Worm (Caenorhabditis elegans): ENCODE data around the gene nhr-207.

DNA sequence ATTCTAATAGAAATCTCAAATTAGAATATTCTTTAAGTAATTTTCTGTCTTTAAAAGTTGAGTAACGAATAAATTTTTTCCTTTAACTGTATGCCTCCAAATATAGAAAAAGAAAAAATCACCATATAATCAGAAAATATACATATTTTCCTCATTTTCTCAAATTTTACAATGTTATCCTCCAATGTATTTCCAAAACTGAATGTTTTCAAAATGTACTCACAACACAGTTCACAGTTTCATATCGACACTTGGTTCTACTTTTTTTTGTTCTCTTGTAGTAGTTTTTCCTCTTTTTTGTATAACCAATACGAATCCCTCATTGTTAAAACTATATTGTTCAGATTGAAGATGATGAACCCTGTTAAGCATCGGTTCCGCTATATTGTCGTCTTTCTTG is 42.3 kb upstream of the nhr-207 start, which contains the start of gene F10C2.7:
- no peak for TF ChIP-seq ttx-3 (tag; optimal IDR thresholded peaks at IDR 0.05)
- no peak for TF ChIP-seq unc-55 (GFP tag; optimal IDR thresholded peaks at IDR 0.05)
- no peak for TF ChIP-seq ama-1 (optimal IDR thresholded peaks at IDR 0.05)
- no peak for TF ChIP-seq fax-1 (tag; optimal IDR thresholded peaks at IDR 0.05)
- no peak for TF ChIP-seq nhr-11 (tag; optimal IDR thresholded peaks at IDR 0.05)
- TF ChIP-seq ceh-34 (tag; optimal IDR thresholded peaks at IDR 0.05) = no peak
- TF ChIP-seq elt-2 (tag; optimal IDR thresholded peaks at IDR 0.05) = no peak
- TF ChIP-seq sox-2 (GFP tag; IDR thresholded peaks at IDR 0.05) = no peak

Data from whole organism, late embryonic.